Worm (Caenorhabditis elegans) whole organism, L1 larva: ENCODE measurements around the gene srw-9.

Source experiments
- C04F5.9 ChIP-seq: sonication (generic microtip); optimal IDR thresholded peaks from 2 replicates; lab custom pipeline; 2016; ENCODE audit warnings: missing genetic modification characterization, missing compliant biosample characterization
- C34B4.2 ChIP-seq: sonication (generic microtip); optimal IDR thresholded peaks from 2 replicates; lab custom pipeline; 2017; ENCODE audit warnings: mild to moderate bottlenecking, missing genetic modification characterization, missing compliant biosample characterization
- F16B12.6 ChIP-seq: fragments of 150-350 bp; optimal IDR thresholded peaks from 2 replicates; lab custom pipeline; 2014; ENCODE audit warnings: missing biosample characterization, missing genetic modification characterization
- Y116A8C.19 ChIP-seq: sonication (generic microtip); optimal IDR thresholded peaks from 2 replicates; lab custom pipeline; 2016; ENCODE audit warnings: missing compliant biosample characterization, missing genetic modification characterization, borderline replicate concordance
- aha-1 ChIP-seq: fragments of 150-350 bp; optimal IDR thresholded peaks from 2 replicates; lab custom pipeline; 2014; ENCODE audit warnings: missing biosample characterization, missing genetic modification characterization
- alr-1 ChIP-seq: fragments of 200-800 bp; sonication (Bioruptor generic); optimal IDR thresholded peaks from 2 replicates; lab custom pipeline; 2018; ENCODE audit warnings: borderline replicate concordance, mild to moderate bottlenecking, missing genetic modification characterization, missing compliant biosample characterization
- aly-2 ChIP-seq: fragments of 150-350 bp; optimal IDR thresholded peaks from 2 replicates; lab custom pipeline; 2014; ENCODE audit warnings: missing biosample characterization, missing genetic modification characterization
- ceh-63 ChIP-seq: fragments of 200-800 bp; sonication (Bioruptor generic); optimal IDR thresholded peaks from 2 replicates; lab custom pipeline; 2018; ENCODE audit warnings: mild to moderate bottlenecking, missing genetic modification characterization, missing compliant biosample characterization
- ceh-8 ChIP-seq: fragments of 200-800 bp; sonication (Bioruptor generic); optimal IDR thresholded peaks from 2 replicates; lab custom pipeline; 2018; ENCODE audit warnings: mild to moderate bottlenecking, missing genetic modification characterization, moderate library complexity, missing compliant biosample characterization
- ceh-82 ChIP-seq, 3 experiments: fragments of 150-350 bp in 1 of 3; sonication (generic microtip) in 2 of 3; optimal IDR thresholded peaks; 2 replicates each; lab custom pipeline; 2014 to 2017; ENCODE audit warnings: missing biosample characterization in 3 of 3, missing genetic modification characterization in 3 of 3
- dpl-1 ChIP-seq, 3 experiments: fragments of 150-350 bp in 2 of 3; sonication (generic microtip) in 1 of 3; optimal IDR thresholded peaks; 2 replicates each; lab custom pipeline; 2014 to 2017; ENCODE audit warnings: missing biosample characterization in 3 of 3, missing genetic modification characterization in 3 of 3, missing genetic modification reagents in 3 of 3
- dsc-1 ChIP-seq: sonication (generic microtip); optimal IDR thresholded peaks from 2 replicates; lab custom pipeline; 2016; ENCODE audit warnings: mild to moderate bottlenecking, missing genetic modification characterization, missing compliant biosample characterization
- efl-1 ChIP-seq, 4 experiments: fragments of 150-350 bp; optimal IDR thresholded peaks in 3 of 4; peaks in 1 of 4; 1 replicate in 1 of 4; 2 replicates in 3 of 4; lab custom pipeline; 2014; ENCODE audit warnings: missing biosample characterization in 2 of 4, missing genetic modification characterization in 2 of 4, missing genetic modification reagents in 2 of 4
- egl-13 ChIP-seq: sonication (generic microtip); optimal IDR thresholded peaks from 2 replicates; lab custom pipeline; 2016; ENCODE audit warnings: missing genotype, missing genetic modification reagents, missing genetic modification characterization, missing compliant biosample characterization
- ets-5 ChIP-seq: fragments of 200-800 bp; sonication (Bioruptor generic); IDR thresholded peaks from 2 replicates; pipeline ENCODE4 v1.3.6; 2022; ENCODE audit warnings: missing genetic modification characterization, missing compliant biosample characterization
- fkh-4 ChIP-seq: sonication (generic microtip); optimal IDR thresholded peaks from 2 replicates; lab custom pipeline; 2016; ENCODE audit warnings: missing compliant biosample characterization, missing genetic modification characterization, borderline replicate concordance
- fkh-8 ChIP-seq: sonication (generic microtip); optimal IDR thresholded peaks from 2 replicates; lab custom pipeline; 2016; ENCODE audit warnings: mild to moderate bottlenecking, missing genetic modification characterization, missing compliant biosample characterization
- grh-1 ChIP-seq: fragments of 200-800 bp; sonication (Bioruptor generic); IDR thresholded peaks from 2 replicates; pipeline ENCODE4 v1.3.6; 2022; ENCODE audit warnings: missing genetic modification reagents, missing genetic modification characterization, missing compliant biosample characterization
- hlh-4 ChIP-seq: sonication (generic microtip); optimal IDR thresholded peaks from 2 replicates; lab custom pipeline; 2016; ENCODE audit warnings: mild to moderate bottlenecking, missing genetic modification characterization, missing compliant biosample characterization
- hpl-2 ChIP-seq: fragments of 150-350 bp; optimal IDR thresholded peaks from 2 replicates; lab custom pipeline; 2014; ENCODE audit warnings: missing biosample characterization, missing genetic modification reagents, missing genetic modification characterization
- lin-15B ChIP-seq: fragments of 150-350 bp; sonication (generic microtip); optimal IDR thresholded peaks from 3 replicates; lab custom pipeline; 2014; ENCODE audit warnings: missing biosample characterization, missing genetic modification characterization
- lin-35 ChIP-seq, 2 experiments: fragments of 150-350 bp; optimal IDR thresholded peaks; 2 replicates each; lab custom pipeline; 2014; ENCODE audit warnings: missing biosample characterization in 2 of 2, missing genetic modification characterization in 2 of 2, missing genetic modification reagents in 2 of 2
- lsy-2 ChIP-seq, 2 experiments: fragments of 150-350 bp; optimal IDR thresholded peaks; 2 replicates each; lab custom pipeline; 2014; ENCODE audit warnings: missing biosample characterization in 2 of 2, missing genetic modification characterization in 2 of 2
- nhr-237 ChIP-seq: fragments of 150-350 bp; optimal IDR thresholded peaks from 2 replicates; lab custom pipeline; 2014; ENCODE audit warnings: missing biosample characterization, missing genetic modification characterization
- nhr-28 ChIP-seq: fragments of 150-350 bp; optimal IDR thresholded peaks from 2 replicates; lab custom pipeline; 2014; ENCODE audit warnings: missing biosample characterization, missing genetic modification characterization
- nhr-47 ChIP-seq: sonication (generic microtip); optimal IDR thresholded peaks from 2 replicates; lab custom pipeline; 2016; ENCODE audit warnings: mild to moderate bottlenecking, missing genetic modification characterization, moderate library complexity, missing compliant biosample characterization
- nhr-76 ChIP-seq: sonication (generic microtip); optimal IDR thresholded peaks from 2 replicates; lab custom pipeline; 2017; ENCODE audit warnings: missing biosample characterization, missing genetic modification characterization
- nhr-84 ChIP-seq: sonication (generic microtip); optimal IDR thresholded peaks from 2 replicates; lab custom pipeline; 2017; ENCODE audit warnings: missing biosample characterization, missing genetic modification characterization
- nhr-85 ChIP-seq: sonication (generic microtip); peaks from one replicate; lab custom pipeline; 2016; ENCODE audit warnings: missing genetic modification characterization, inconsistent platforms, missing compliant biosample characterization
- skn-1 ChIP-seq: fragments of 150-350 bp; optimal IDR thresholded peaks from 2 replicates; lab custom pipeline; 2014; ENCODE audit warnings: missing biosample characterization, missing genetic modification characterization
- snpc-4 ChIP-seq: fragments of 150-350 bp; optimal IDR thresholded peaks from 2 replicates; lab custom pipeline; 2014; ENCODE audit warnings: missing biosample characterization, missing genetic modification characterization
- snu-23 ChIP-seq: sonication (generic microtip); optimal IDR thresholded peaks from 2 replicates; lab custom pipeline; 2016; ENCODE audit warnings: missing genetic modification characterization, missing compliant biosample characterization
- sox-4 ChIP-seq: sonication (generic microtip); optimal IDR thresholded peaks from 2 replicates; lab custom pipeline; 2016; ENCODE audit warnings: missing genetic modification characterization, missing compliant biosample characterization
- sptf-1 ChIP-seq: fragments of 150-350 bp; optimal IDR thresholded peaks from 2 replicates; lab custom pipeline; 2014; ENCODE audit warnings: missing biosample characterization, missing genetic modification characterization
- swsn-7 ChIP-seq: sonication (generic microtip); optimal IDR thresholded peaks from 2 replicates; lab custom pipeline; 2016; ENCODE audit warnings: missing genetic modification characterization, missing compliant biosample characterization
- unc-98 ChIP-seq: fragments of 200-800 bp; sonication (Bioruptor generic); IDR thresholded peaks from 2 replicates; pipeline ENCODE4 v1.3.6; 2022; ENCODE audit warnings: missing genetic modification characterization, missing compliant biosample characterization
- xbp-1 ChIP-seq: sonication (generic microtip); optimal IDR thresholded peaks from 2 replicates; lab custom pipeline; 2016; ENCODE audit warnings: missing genetic modification characterization, missing compliant biosample characterization
- zip-4 ChIP-seq: fragments of 200-800 bp; sonication (Bioruptor generic); optimal IDR thresholded peaks from 2 replicates; lab custom pipeline; 2018; ENCODE audit warnings: mild to moderate bottlenecking, missing genetic modification characterization, moderate library complexity, missing compliant biosample characterization
- ztf-4 ChIP-seq: fragments of 150-350 bp; optimal IDR thresholded peaks from 2 replicates; lab custom pipeline; 2014; ENCODE audit warnings: missing biosample characterization, missing genetic modification characterization

srw-9 gene

DNA sequence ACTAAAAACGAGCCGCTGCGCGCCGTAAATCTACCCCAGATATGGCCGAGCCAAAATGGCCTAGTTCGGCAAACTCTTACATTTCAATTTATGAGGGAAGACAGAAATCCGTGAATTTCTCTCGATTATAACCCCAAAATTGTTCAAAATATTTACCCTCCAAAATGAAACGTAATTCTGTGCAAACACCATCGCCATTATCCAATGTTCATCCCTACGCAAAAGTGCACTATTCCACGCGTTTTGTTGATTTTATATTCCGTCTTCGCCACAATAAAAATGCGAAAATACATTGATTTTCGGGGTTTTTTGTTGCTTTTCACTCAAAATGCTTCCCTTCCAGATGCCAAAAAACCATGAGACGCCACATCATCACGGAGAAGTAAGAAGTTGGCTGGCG lies 46.2 kb upstream of the srw-9 start, which contains the start of gene hut-1 (continued):
- TF ChIP-seq aly-2 (tag; lab: Kevin White, UChicago) (peak; percentile 14), lin-35 (GFP tag; optimal IDR thresholded peaks at IDR 0.05; lab: Kevin White, UChicago) (peak; percentile 82 to 93)

DNA sequence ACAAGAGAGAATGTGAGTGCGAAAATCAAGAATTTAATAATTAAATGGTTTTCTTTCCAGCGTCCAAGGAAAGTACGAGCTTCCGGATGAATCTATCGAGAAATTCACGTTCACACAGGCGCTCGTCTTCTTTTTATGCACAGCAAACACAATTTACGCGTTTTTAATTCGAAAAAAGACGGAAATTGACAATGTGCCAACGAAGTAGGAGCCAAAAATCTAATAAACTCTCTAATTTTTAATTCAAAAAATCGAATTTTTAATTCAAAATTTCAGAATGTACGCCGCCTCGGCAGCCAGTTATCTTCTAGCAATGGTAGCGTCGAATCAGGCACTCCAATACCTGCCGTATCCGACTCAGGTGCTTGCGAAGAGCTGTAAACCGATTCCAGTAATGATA lies 45.8 kb upstream of the srw-9 start:
- TF ChIP-seq grh-1 (GFP tag; lab: Robert Waterston, UW) (no peak), nhr-85 (tag; lab: Kevin White, UChicago) (peak; percentile 59)
- TF ChIP-seq, all 84 proteins: peak for 1

DNA sequence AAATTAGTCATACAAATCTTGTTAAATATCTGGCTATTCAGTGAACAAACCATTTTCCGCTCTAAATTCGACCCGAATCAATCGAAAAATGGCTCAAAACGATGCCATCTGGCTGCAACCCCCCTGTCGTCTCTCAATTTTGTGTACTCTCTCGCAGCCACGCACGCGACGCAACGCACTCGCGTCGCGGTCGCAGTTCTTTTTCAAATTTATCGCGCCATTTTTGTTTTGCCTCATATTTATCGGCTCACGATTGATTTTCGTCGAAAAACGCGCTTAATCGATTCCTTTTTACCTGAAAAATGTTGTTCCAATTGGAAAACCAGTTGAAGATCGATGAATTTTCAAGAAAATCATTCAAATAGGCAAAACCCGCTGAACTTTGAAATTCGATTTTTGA lies 43.6 kb upstream of the srw-9 start:
- TF ChIP-seq ceh-82 (tag; optimal IDR thresholded peaks at IDR 0.05; lab: Kevin White, UChicago) (peak in 1 of 3 experiments; percentile 17), ets-5 (GFP tag; lab: Robert Waterston, UW) (no peak), F16B12.6 (tag; lab: Kevin White, UChicago) (peak; percentile 49), hpl-2 (GFP tag; lab: Kevin White, UChicago) (no peak), efl-1 (optimal IDR thresholded peaks at IDR 0.05; lab: Kevin White, UChicago) (peak; percentile 56 to 61), efl-1 (GFP tag; optimal IDR thresholded peaks at IDR 0.05 in 1 of 2; lab: Kevin White, UChicago) (peak; percentile 57 to 95), skn-1 (peak; percentile 26), dpl-1 (GFP tag; optimal IDR thresholded peaks at IDR 0.05; lab: Kevin White, UChicago) (peak; percentile 16 to 66 (median 55)), lin-35 (GFP tag; optimal IDR thresholded peaks at IDR 0.05; lab: Kevin White, UChicago) (peak; percentile 33 to 78), nhr-47 (peak; percentile 35), lsy-2 (tag; optimal IDR thresholded peaks at IDR 0.05; lab: Kevin White, UChicago) (peak; percentile 21 to 58), hlh-4 (no peak), ztf-4 (tag; lab: Kevin White, UChicago) (no peak), unc-98 (GFP tag; lab: Robert Waterston, UW) (no peak), nhr-28 (tag; lab: Kevin White, UChicago) (no peak), xbp-1 (tag; lab: Kevin White, UChicago) (peak; percentile 21), dsc-1 (tag; lab: Kevin White, UChicago) (peak; percentile 51), snu-23 (peak; percentile 29), zip-4 (GFP tag; lab: Kevin White, UChicago) (no peak)

DNA sequence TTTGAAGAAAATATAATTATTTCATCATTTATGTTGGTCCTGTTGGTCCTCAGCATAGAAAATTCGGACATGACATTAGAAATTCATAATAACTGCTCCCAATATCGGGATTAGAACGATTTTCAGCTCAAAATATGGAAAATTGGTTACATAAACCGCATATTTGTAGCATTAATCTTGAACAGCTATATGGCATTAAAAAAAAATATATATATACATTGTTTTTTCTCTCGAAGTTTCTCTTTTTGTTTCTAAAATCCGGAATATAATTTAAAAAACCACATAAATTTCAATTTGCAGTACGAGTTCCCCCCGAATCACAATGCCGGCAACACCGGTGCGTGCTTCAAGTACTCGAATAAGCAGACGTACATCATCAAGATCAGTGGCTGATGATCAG lies 43.2 kb upstream of the srw-9 start, which contains the start of gene ssl-1:
Gene ssl-1 (plus strand): TSS at position 301 of the 400 bp plus-strand sequence.
- TF ChIP-seq unc-98 (GFP tag; lab: Robert Waterston, UW) = no peak
- no peak for TF ChIP-seq lin-15B (tag; lab: Kevin White, UChicago)
- TF ChIP-seq aha-1 = no peak
- no peak for TF ChIP-seq C34B4.2 (tag; lab: Kevin White, UChicago)
- TF ChIP-seq fkh-4 (tag; lab: Kevin White, UChicago) = no peak
- no peak for TF ChIP-seq snpc-4 (tag; lab: Kevin White, UChicago)
- no peak for TF ChIP-seq aly-2 (tag; lab: Kevin White, UChicago)
- no peak for TF ChIP-seq sptf-1 (tag; lab: Kevin White, UChicago)
- TF ChIP-seq alr-1 = no peak
- TF ChIP-seq lsy-2 (tag; optimal IDR thresholded peaks at IDR 0.05; lab: Kevin White, UChicago) = no peak
- no peak for TF ChIP-seq nhr-85 (tag; lab: Kevin White, UChicago)
- TF ChIP-seq nhr-84 (tag; lab: Kevin White, UChicago) = no peak
- TF ChIP-seq egl-13 (tag; lab: Kevin White, UChicago) = no peak
- TF ChIP-seq Y116A8C.19 (tag; lab: Kevin White, UChicago) = no peak
- no peak for TF ChIP-seq nhr-237 (tag; lab: Kevin White, UChicago)
- TF ChIP-seq nhr-76 (tag; lab: Kevin White, UChicago) = no peak

DNA sequence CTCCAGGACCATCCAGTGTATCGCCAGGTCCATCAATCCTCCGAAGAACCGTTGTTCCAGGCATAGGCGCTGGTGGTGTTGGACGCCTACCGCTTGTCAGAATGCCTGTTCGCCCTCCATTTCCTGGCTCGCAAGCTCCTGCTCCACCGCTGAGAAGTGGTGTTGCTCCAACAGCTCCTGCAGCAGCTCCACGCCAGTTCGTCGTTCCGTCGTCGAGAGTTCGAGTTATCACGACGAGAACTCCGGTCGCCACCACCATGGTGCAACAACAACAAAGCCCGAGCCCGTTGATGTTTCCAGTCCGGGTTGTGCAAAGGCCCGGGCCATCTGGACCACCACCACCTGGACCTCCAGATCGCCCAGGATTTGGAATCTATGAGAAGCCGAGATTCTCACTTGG lies 29.3 kb upstream of the srw-9 start:
- peak; percentile 86 for TF ChIP-seq alr-1
- TF ChIP-seq sox-4 (tag; lab: Kevin White, UChicago) = no peak
- no peak for TF ChIP-seq fkh-8 (tag; lab: Kevin White, UChicago)
- no peak for TF ChIP-seq ceh-8 (GFP tag; lab: Kevin White, UChicago)
- TF ChIP-seq ceh-63 (GFP tag; lab: Kevin White, UChicago) = peak; percentile 14
- TF ChIP-seq swsn-7 = no peak
- no peak for TF ChIP-seq C04F5.9 (tag; lab: Kevin White, UChicago)
- TF ChIP-seq, all 84 proteins: peak for 2
